Worm (Caenorhabditis elegans) whole organism, L3 larva: ENCODE measurements around the gene T26A5.8.
A peak's percentile ranks its signal among the peaks of the same experiment; 100 is the strongest.

Experiments
- ZK546.5 ChIP-seq: sonication (generic microtip); optimal IDR thresholded peaks from 2 replicates; lab custom pipeline; 2017; ENCODE audit warnings: missing biosample characterization, missing genetic modification characterization
- ama-1 ChIP-seq: fragments of 150-350 bp; optimal IDR thresholded peaks from 2 replicates; lab custom pipeline; 2018
- ceh-16 ChIP-seq: sonication (generic microtip); optimal IDR thresholded peaks from 2 replicates; lab custom pipeline; 2017; ENCODE audit warnings: missing biosample characterization, missing genetic modification characterization
- ceh-28 ChIP-seq: fragments of 150-350 bp; optimal IDR thresholded peaks from 2 replicates; lab custom pipeline; 2014; ENCODE audit warnings: missing biosample characterization, missing genetic modification reagents, missing genetic modification characterization
- ceh-82 ChIP-seq: fragments of 150-350 bp; optimal IDR thresholded peaks from 2 replicates; lab custom pipeline; 2014; ENCODE audit warnings: missing biosample characterization, missing genetic modification characterization
- ceh-9 ChIP-seq: sonication (generic microtip); optimal IDR thresholded peaks from 2 replicates; lab custom pipeline; 2018; ENCODE audit warnings: missing biosample characterization, missing genetic modification characterization
- daf-12 ChIP-seq: fragments of 150-350 bp; optimal IDR thresholded peaks from 2 replicates; lab custom pipeline; 2014; ENCODE audit warnings: missing biosample characterization, missing genetic modification reagents, missing genetic modification characterization
- egl-27 ChIP-seq: sonication (generic microtip); optimal IDR thresholded peaks from 4 replicates; lab custom pipeline; 2017; ENCODE audit warnings: missing biosample characterization, missing genetic modification reagents, missing genetic modification characterization
- egl-5 ChIP-seq: fragments of 150-350 bp; optimal IDR thresholded peaks from 2 replicates; lab custom pipeline; 2017; ENCODE audit warnings: missing biosample characterization, missing genetic modification reagents, missing genetic modification characterization, inconsistent platforms
- elt-1 ChIP-seq: fragments of 150-350 bp; optimal IDR thresholded peaks from 2 replicates; lab custom pipeline; 2014; ENCODE audit warnings: missing biosample characterization, missing genetic modification characterization
- elt-2 ChIP-seq: sonication (generic microtip); optimal IDR thresholded peaks from 2 replicates; lab custom pipeline; 2016; ENCODE audit warnings: missing genetic modification reagents, mild to moderate bottlenecking, missing genetic modification characterization, missing compliant biosample characterization
- eor-1 ChIP-seq, 2 experiments: fragments of 150-350 bp; optimal IDR thresholded peaks; 2 replicates each; lab custom pipeline; 2014 to 2018; ENCODE audit warnings: missing biosample characterization in 2 of 2, missing genetic modification characterization in 2 of 2
- fkh-10 ChIP-seq: sonication (generic microtip); optimal IDR thresholded peaks from 2 replicates; lab custom pipeline; 2017; ENCODE audit warnings: missing biosample characterization, missing genetic modification reagents, missing genetic modification characterization
- fkh-2 ChIP-seq: fragments of 150-350 bp; optimal IDR thresholded peaks from 2 replicates; lab custom pipeline; 2014; ENCODE audit warnings: missing biosample characterization, missing genetic modification reagents, missing genetic modification characterization
- fos-1 ChIP-seq: fragments of 150-350 bp; optimal IDR thresholded peaks from 2 replicates; lab custom pipeline; 2014; ENCODE audit warnings: missing biosample characterization, missing genetic modification characterization
- jun-1 ChIP-seq: fragments of 150-350 bp; optimal IDR thresholded peaks from 2 replicates; lab custom pipeline; 2014; ENCODE audit warnings: missing biosample characterization, missing genetic modification reagents, missing genetic modification characterization
- lin-39 ChIP-seq: fragments of 150-350 bp; optimal IDR thresholded peaks from 2 replicates; lab custom pipeline; 2018; ENCODE audit warnings: missing biosample characterization, missing genetic modification reagents, missing genetic modification characterization
- lsy-12 ChIP-seq: sonication (generic microtip); optimal IDR thresholded peaks from 2 replicates; lab custom pipeline; 2016; ENCODE audit warnings: mild to moderate bottlenecking, missing genetic modification characterization, missing compliant biosample characterization
- mdl-1 ChIP-seq: fragments of 150-350 bp; optimal IDR thresholded peaks from 2 replicates; lab custom pipeline; 2014; ENCODE audit warnings: missing biosample characterization, missing genetic modification characterization
- mml-1 ChIP-seq: fragments of 150-350 bp; sonication (generic microtip); optimal IDR thresholded peaks from 3 replicates; lab custom pipeline; 2014; ENCODE audit warnings: missing biosample characterization, missing genetic modification characterization
- nfya-1 ChIP-seq: sonication (generic microtip); optimal IDR thresholded peaks from 2 replicates; lab custom pipeline; 2017; ENCODE audit warnings: missing genetic modification characterization, mild to moderate bottlenecking, missing compliant biosample characterization, antibody characterized with exemption, moderate library complexity; ENCODE audit not compliant: insufficient read depth
- nhr-12 ChIP-seq: fragments of 150-350 bp; optimal IDR thresholded peaks from 2 replicates; lab custom pipeline; 2014; ENCODE audit warnings: missing biosample characterization, missing genetic modification characterization
- nhr-28 ChIP-seq: fragments of 150-350 bp; optimal IDR thresholded peaks from 2 replicates; lab custom pipeline; 2014; ENCODE audit warnings: missing biosample characterization, missing genetic modification characterization
- nhr-43 ChIP-seq: sonication (generic microtip); optimal IDR thresholded peaks from 2 replicates; lab custom pipeline; 2016; ENCODE audit warnings: mild to moderate bottlenecking, missing genetic modification characterization, missing compliant biosample characterization; ENCODE audit not compliant: poor library complexity, severe bottlenecking
- nhr-76 ChIP-seq: fragments of 150-350 bp; sonication (generic microtip); optimal IDR thresholded peaks from 5 replicates; lab custom pipeline; 2014; ENCODE audit warnings: missing biosample characterization, missing genetic modification characterization
- nhr-77 ChIP-seq: fragments of 150-350 bp; optimal IDR thresholded peaks from 2 replicates; lab custom pipeline; 2014; ENCODE audit warnings: missing biosample characterization, missing genetic modification characterization
- pha-4 ChIP-seq: fragments of 150-350 bp; optimal IDR thresholded peaks from 2 replicates; lab custom pipeline; 2014; ENCODE audit warnings: missing biosample characterization, missing genetic modification reagents, missing genetic modification characterization
- pqm-1 ChIP-seq: fragments of 150-350 bp; optimal IDR thresholded peaks from 2 replicates; lab custom pipeline; 2017; ENCODE audit warnings: missing biosample characterization, missing genetic modification characterization, inconsistent platforms
- sea-2 ChIP-seq: fragments of 150-350 bp; sonication (generic microtip); optimal IDR thresholded peaks from 4 replicates; lab custom pipeline; 2014; ENCODE audit warnings: missing biosample characterization, missing genetic modification reagents, missing genetic modification characterization
- tbx-2 ChIP-seq: sonication (generic microtip); optimal IDR thresholded peaks from 2 replicates; lab custom pipeline; 2016; ENCODE audit warnings: mild to moderate bottlenecking, missing genetic modification characterization, missing compliant biosample characterization
- unc-39 ChIP-seq: sonication (generic microtip); optimal IDR thresholded peaks from 4 replicates; lab custom pipeline; 2017; ENCODE audit warnings: missing biosample characterization, missing genetic modification characterization
- unc-62 ChIP-seq: fragments of 150-350 bp; sonication (generic microtip); optimal IDR thresholded peaks from 4 replicates; lab custom pipeline; 2014; ENCODE audit warnings: missing biosample characterization, missing genetic modification reagents, missing genetic modification characterization
- zag-1 ChIP-seq: fragments of 150-350 bp; optimal IDR thresholded peaks from 2 replicates; lab custom pipeline; 2014; ENCODE audit warnings: missing biosample characterization, missing genetic modification characterization
- ztf-11 ChIP-seq: fragments of 150-350 bp; optimal IDR thresholded peaks from 2 replicates; lab custom pipeline; 2014; ENCODE audit warnings: missing biosample characterization, missing genetic modification characterization
- ztf-4 ChIP-seq: fragments of 150-350 bp; optimal IDR thresholded peaks from 2 replicates; lab custom pipeline; 2014; ENCODE audit warnings: missing biosample characterization, missing genetic modification characterization

T26A5.8 gene

DNA sequence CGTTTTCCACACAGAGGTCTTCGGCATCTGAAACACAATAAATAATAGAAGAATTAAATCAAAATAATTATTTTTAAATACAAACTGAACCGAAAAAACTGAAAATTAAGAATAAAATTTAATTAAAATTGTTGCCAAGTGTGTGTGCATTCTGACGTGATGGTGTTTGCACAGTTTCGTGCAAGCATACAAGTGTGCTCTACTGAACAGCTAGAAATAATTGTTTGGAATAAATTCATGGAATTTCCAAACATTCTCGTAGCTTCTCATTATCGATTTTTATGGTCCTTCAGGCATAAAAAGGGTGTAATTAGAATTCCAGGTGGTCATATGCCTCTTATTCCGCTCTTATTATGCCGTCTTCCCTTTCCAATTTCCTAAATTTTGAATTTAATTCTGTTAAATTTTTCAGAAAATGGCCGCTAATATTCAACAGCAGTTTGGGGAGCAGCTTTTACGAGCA lies 30.9 kb downstream of the T26A5.8 start, which contains the start of the genes mrps-17 and txdc-9 (continued):
- TF ChIP-seq ZK546.5 (no peak), tbx-2 (tag; lab: Kevin White, UChicago) (no peak), eor-1 (tag; optimal IDR thresholded peaks at IDR 0.05; lab: Kevin White, UChicago) (no peak), daf-12 (no peak), ceh-82 (tag; lab: Kevin White, UChicago) (no peak), fkh-10 (peak; percentile 37), nhr-28 (tag; lab: Kevin White, UChicago) (no peak), fos-1 (tag; lab: Kevin White, UChicago) (no peak), egl-5 (tag; lab: Kevin White, UChicago) (peak; percentile 74), ztf-11 (no peak), ztf-4 (tag; lab: Kevin White, UChicago) (no peak), unc-39 (tag; lab: Kevin White, UChicago) (no peak), fkh-2 (tag; lab: Kevin White, UChicago) (no peak), egl-27 (tag; lab: Kevin White, UChicago) (no peak), ceh-9 (no peak), nhr-12 (tag; lab: Kevin White, UChicago) (no peak), nfya-1 (tag; lab: Kevin White, UChicago) (no peak), unc-62 (GFP tag; lab: Kevin White, UChicago) (no peak), nhr-43 (no peak), mml-1 (no peak), lin-39 (peak; percentile 72), nhr-76 (tag; lab: Kevin White, UChicago) (no peak), ceh-16 (tag; lab: Kevin White, UChicago) (no peak)

DNA sequence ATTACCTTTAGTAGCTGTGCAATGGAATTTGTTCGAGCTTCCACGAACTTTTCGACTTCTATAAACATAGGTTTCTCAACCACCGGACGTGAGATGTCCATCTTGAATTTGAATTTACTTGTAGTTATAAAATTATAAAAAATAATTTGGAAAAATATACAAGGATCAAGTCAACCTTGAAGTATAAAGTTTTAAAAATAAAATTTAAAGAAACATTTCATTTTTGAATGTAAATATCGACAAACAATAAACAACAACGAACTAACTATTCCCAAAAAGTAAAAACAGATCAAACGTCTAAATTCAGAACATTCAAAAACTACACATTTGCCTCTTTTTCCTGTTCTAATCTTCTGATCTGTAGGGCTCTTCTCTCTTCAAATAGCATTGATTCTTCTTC lies 31.8 kb downstream of the T26A5.8 start, which contains the start of gene popl-1:
Gene popl-1, minus strand, starts transcription at position 101 of the 400 bp plus-strand sequence.
- TF ChIP-seq ceh-28 (tag; lab: Kevin White, UChicago), result no peak
- no peak for TF ChIP-seq nhr-43
- TF ChIP-seq mdl-1, result no peak
- no peak for TF ChIP-seq zag-1 (tag; lab: Kevin White, UChicago)
- TF ChIP-seq ama-1 (lab: Kevin White, UChicago), result no peak
- no peak for TF ChIP-seq jun-1 (tag; lab: Kevin White, UChicago)
- TF ChIP-seq nhr-28 (tag; lab: Kevin White, UChicago), result no peak
- no peak for TF ChIP-seq fkh-2 (tag; lab: Kevin White, UChicago)

DNA sequence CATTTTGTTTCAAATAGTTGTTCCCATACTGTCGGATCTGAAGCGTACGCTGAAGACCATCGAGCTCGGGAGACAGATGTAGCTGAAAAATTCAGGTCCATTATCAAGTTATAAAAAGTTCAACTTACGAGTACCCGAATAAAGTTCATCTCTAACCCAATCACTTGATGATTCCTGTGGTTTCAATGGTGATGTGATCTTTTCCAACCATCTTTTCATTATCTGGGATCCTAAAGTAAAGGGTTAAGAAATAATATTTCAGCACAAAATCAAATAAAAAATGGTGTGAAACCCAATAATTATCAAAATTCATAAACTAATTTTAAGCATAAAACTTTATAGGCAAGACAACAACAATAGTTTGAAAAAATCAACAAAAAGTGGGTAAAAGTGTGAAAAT lies 35.5 kb downstream of the T26A5.8 start, which contains the start of gene C05D11.8:
Gene C05D11.8, minus strand, starts transcription at position 101 of the 400 bp plus-strand sequence.
- TF ChIP-seq fkh-10, result no peak
- no peak for TF ChIP-seq nhr-77 (tag; lab: Kevin White, UChicago)
- no peak for TF ChIP-seq zag-1 (tag; lab: Kevin White, UChicago)
- TF ChIP-seq ama-1 (lab: Kevin White, UChicago), result no peak
- no peak for TF ChIP-seq ceh-16 (tag; lab: Kevin White, UChicago)
- TF ChIP-seq mml-1, result no peak
- TF ChIP-seq pha-4 (tag; lab: Kevin White, UChicago), result no peak
- no peak for TF ChIP-seq tbx-2 (tag; lab: Kevin White, UChicago)
- no peak for TF ChIP-seq sea-2 (GFP tag; lab: Kevin White, UChicago)
- TF ChIP-seq, all 47 proteins: peak for 0

- TF ChIP-seq lsy-12 (peak; percentile 2), elt-1 (tag; lab: Kevin White, UChicago) (peak; percentile 14), fkh-10 (no peak), elt-2 (tag; lab: Kevin White, UChicago) (peak; percentile 34), pqm-1 (tag; lab: Kevin White, UChicago) (peak; percentile 85), ama-1 (lab: Kevin White, UChicago) (no peak), jun-1 (tag; lab: Kevin White, UChicago) (peak; percentile 10)
Observed at ce11 chrIII:6422721-6423120, 39.9 kb downstream of the T26A5.8 start.
